Fruit fly (Drosophila melanogaster): Measurements from ENCODE around the gene CG33290.

- TF ChIP-seq Sox15 (GFP tag; optimal IDR thresholded peaks at IDR 0.05) (peak; percentile 35), CG31627 (GFP tag; optimal IDR thresholded peaks at IDR 0.05) (no peak), Lpt (GFP tag; optimal IDR thresholded peaks at IDR 0.05) (no peak), CG8319 (GFP tag; optimal IDR thresholded peaks at IDR 0.05) (no peak), eg (GFP tag; IDR thresholded peaks at IDR 0.05) (no peak), OdsH (GFP tag; optimal IDR thresholded peaks at IDR 0.05) (peak; percentile 38), fd59A (GFP tag; optimal IDR thresholded peaks at IDR 0.05) (peak; percentile 3), CG10631 (GFP tag; optimal IDR thresholded peaks at IDR 0.05) (peak; percentile 24), pdm3 (GFP tag; optimal IDR thresholded peaks at IDR 0.05) (no peak), Smox (GFP tag; optimal IDR thresholded peaks at IDR 0.05) (peak; percentile 27), ss (GFP tag; optimal IDR thresholded peaks at IDR 0.05) (peak in 1 of 2 experiments; percentile 7)
Observed at dm6 chr3L:21581984-21582383, 39.8 kb downstream of the CG33290 start.
